Fruit fly (Drosophila melanogaster) whole organism, prepupa: ENCODE results near the gene Bsg.

Experiments
- CG11762 ChIP-seq: fragments of 200-800 bp; sonication (Bioruptor generic); optimal IDR thresholded peaks from 3 replicates; lab custom pipeline; 2016; ENCODE audit warnings: missing biosample characterization, missing genetic modification characterization; ENCODE audit not compliant: insufficient read depth
- CG15336 ChIP-seq: fragments of 200-800 bp; sonication (Bioruptor generic); IDR thresholded peaks from 2 replicates; pipeline ENCODE4 v1.3.6; 2022; ENCODE audit warnings: missing biosample characterization, missing genetic modification characterization
- CG16779 ChIP-seq: fragments of 200-800 bp; sonication (Bioruptor generic); optimal IDR thresholded peaks from 3 replicates; lab custom pipeline; 2017; ENCODE audit warnings: missing biosample characterization, mild to moderate bottlenecking, missing genetic modification characterization
- Met ChIP-seq: fragments of 200-800 bp; sonication (Bioruptor generic); optimal IDR thresholded peaks from 3 replicates; lab custom pipeline; 2016; ENCODE audit warnings: missing biosample characterization, missing genetic modification characterization
- Sox14 ChIP-seq: fragments of 200-800 bp; sonication (Bioruptor generic); optimal IDR thresholded peaks from 3 replicates; lab custom pipeline; 2016; ENCODE audit warnings: missing biosample characterization, missing genetic modification characterization

DNA sequence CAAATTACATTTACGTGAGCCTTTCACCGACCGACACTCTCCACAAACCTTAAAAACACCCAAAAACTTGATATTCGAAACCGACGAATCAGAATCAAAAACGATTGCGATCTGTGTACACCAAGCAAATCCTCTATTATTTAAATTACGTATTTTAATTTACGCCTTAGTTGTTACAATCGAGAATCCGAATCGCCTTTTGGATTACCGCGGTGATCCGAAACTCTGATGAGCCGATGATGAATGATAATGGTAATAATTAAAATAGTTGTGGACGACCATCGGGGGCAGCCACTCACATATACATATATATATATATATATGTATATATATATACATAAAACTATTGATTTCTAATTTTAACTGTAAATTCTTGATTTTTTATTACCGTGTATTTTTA lies 43.5 kb upstream of the Bsg start, which contains the start of gene CG7367:
- no peak for TF ChIP-seq CG16779 (tag; lab: Kevin White, UChicago)
- TF ChIP-seq Met (GFP tag; lab: Kevin White, UChicago) = no peak
- no peak for TF ChIP-seq CG11762
- TF ChIP-seq CG15336 (GFP tag; lab: Robert Waterston, UW) = no peak
- TF ChIP-seq Sox14 = no peak
